Fruit fly (Drosophila melanogaster): Measurements from ENCODE around the gene CG14316.

CG14316 gene

DNA sequence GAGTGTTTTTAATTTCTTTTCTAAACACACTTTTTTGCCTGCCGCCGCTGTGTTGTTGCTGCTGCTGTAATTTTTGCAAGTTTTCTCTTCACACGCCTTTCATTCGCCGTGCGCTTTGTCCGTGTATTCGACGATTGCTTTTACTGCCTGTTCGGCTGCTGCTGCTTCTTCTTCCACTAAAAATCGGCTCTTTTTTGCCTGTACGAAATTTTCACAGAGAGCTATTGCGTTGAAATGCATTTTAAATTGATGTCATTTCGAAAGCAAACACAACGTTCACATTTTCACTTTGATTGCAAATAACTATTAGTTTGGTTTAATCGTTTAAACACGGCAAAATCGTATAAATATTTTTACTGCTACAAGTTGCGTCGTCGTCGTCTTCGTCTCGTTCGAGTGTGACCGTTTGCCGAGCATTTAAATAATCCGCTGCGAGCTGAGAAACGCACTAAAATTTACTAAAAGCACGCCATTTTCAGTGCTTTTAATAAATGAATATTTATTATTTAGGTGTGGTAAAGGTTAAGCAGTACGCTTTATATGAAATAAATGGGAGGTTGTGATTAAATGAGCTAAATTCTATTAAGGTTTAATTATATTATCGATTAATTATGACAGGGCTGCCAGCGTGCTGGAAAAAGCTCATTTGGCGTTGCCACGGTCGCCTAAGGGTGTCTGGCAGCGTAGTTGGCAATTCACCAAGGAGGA, 47.4 kb downstream of the CG14316 start, which contains the start of the genes Ssdp and CG7985:
TSS of gene Ssdp (minus strand) at position 419 of the 708 bp plus-strand sequence.
TSS of gene CG7985 (plus strand) at position 681 of the 708 bp plus-strand sequence.
- no peak for TF ChIP-seq Pif1B (GFP tag; optimal IDR thresholded peaks at IDR 0.05)
- TF ChIP-seq CG9948 (tag; optimal IDR thresholded peaks at IDR 0.05) = no peak
- no peak for TF ChIP-seq CG32121 (GFP tag; IDR thresholded peaks at IDR 0.05)
- no peak for TF ChIP-seq D1 (tag; optimal IDR thresholded peaks at IDR 0.05)
- TF ChIP-seq Snoo (tag; optimal IDR thresholded peaks at IDR 0.05) = no peak
- TF ChIP-seq CG10348 (GFP tag; IDR thresholded peaks at IDR 0.05) = no peak
- TF ChIP-seq rn (GFP tag; IDR thresholded peaks at IDR 0.05) = no peak
- TF ChIP-seq gl (tag; optimal IDR thresholded peaks at IDR 0.05) = no peak
- TF ChIP-seq Ets98B (GFP tag; IDR thresholded peaks at IDR 0.05) = no peak
- TF ChIP-seq CG8159 (tag; optimal IDR thresholded peaks at IDR 0.05) = no peak
- TF ChIP-seq CG34367 (tag; optimal IDR thresholded peaks at IDR 0.05) = no peak
- TF ChIP-seq CG4496 (GFP tag; IDR thresholded peaks at IDR 0.05) = no peak

- no peak for TF ChIP-seq gl (tag; optimal IDR thresholded peaks at IDR 0.05)
- TF ChIP-seq CG13204 (GFP tag; optimal IDR thresholded peaks at IDR 0.05) = no peak
- TF ChIP-seq CG12605 (GFP tag; IDR thresholded peaks at IDR 0.05) = no peak
- no peak for TF ChIP-seq D1 (tag; optimal IDR thresholded peaks at IDR 0.05)
- no peak for TF ChIP-seq CG15710 (tag; optimal IDR thresholded peaks at IDR 0.05)
- TF ChIP-seq CG9948 (tag; optimal IDR thresholded peaks at IDR 0.05) = no peak
- TF ChIP-seq Snoo (tag; optimal IDR thresholded peaks at IDR 0.05) = no peak
- TF ChIP-seq CG10348 (GFP tag; IDR thresholded peaks at IDR 0.05) = no peak
- no peak for TF ChIP-seq CG32121 (GFP tag; IDR thresholded peaks at IDR 0.05)
Measured at dm6 chr3R:18199885-18200249, 47.9 kb downstream of the CG14316 start.

All from whole organism, pupa.